Fruit fly (Drosophila melanogaster): ENCODE results near the gene CG7488.

- TF ChIP-seq CG8478 (optimal IDR thresholded peaks at IDR 0.05) (no peak), CTCF (optimal IDR thresholded peaks at IDR 0.05) (no peak)
These were observed 9.4 kb upstream of the CG7488 start, which contains the start of gene CG31342 for dm6 chr3R:12985828-12986530.

Measured in S2 (cell line).